Fruit fly (Drosophila melanogaster) whole organism, embryonic: Measurements from ENCODE around the gene Rfx.
A peak's percentile ranks its signal among the peaks of the same experiment; 100 is the strongest.

Source experiments
- B-H2 ChIP-seq: fragments of 200-800 bp; sonication (Bioruptor generic); optimal IDR thresholded peaks from 2 replicates; lab custom pipeline; 2018; ENCODE audit warnings: missing biosample characterization, mild to moderate bottlenecking, missing genetic modification characterization
- Bteb2 ChIP-seq: fragments of 200-800 bp; sonication (Bioruptor generic); optimal IDR thresholded peaks from 2 replicates; lab custom pipeline; 2016; ENCODE audit warnings: missing biosample characterization, missing genetic modification characterization
- CG1024 ChIP-seq: fragments of 200-800 bp; sonication (Bioruptor generic); IDR thresholded peaks from 2 replicates; pipeline ENCODE4 v1.3.6; 2022; ENCODE audit warnings: missing biosample characterization, missing genetic modification characterization
- CG11398 ChIP-seq: fragments of 200-800 bp; sonication (Bioruptor generic); optimal IDR thresholded peaks from 2 replicates; lab custom pipeline; 2016; ENCODE audit warnings: missing biosample characterization, missing genetic modification characterization
- CG12071 ChIP-seq: fragments of 200-800 bp; sonication (Bioruptor generic); optimal IDR thresholded peaks from 3 replicates; lab custom pipeline; 2018; ENCODE audit warnings: missing biosample characterization, mild to moderate bottlenecking, missing genetic modification characterization
- CG12155 ChIP-seq: fragments of 200-800 bp; sonication (Bioruptor generic); optimal IDR thresholded peaks from 3 replicates; lab custom pipeline; 2016; ENCODE audit warnings: missing biosample characterization, missing genetic modification characterization
- CG12744 ChIP-seq: fragments of 200-800 bp; sonication (Bioruptor generic); optimal IDR thresholded peaks from 2 replicates; lab custom pipeline; 2016; ENCODE audit warnings: missing biosample characterization, missing genetic modification characterization
- CG12769 ChIP-seq: fragments of 200-800 bp; sonication (Bioruptor generic); optimal IDR thresholded peaks from 2 replicates; lab custom pipeline; 2019; ENCODE audit warnings: missing biosample characterization, mild to moderate bottlenecking, missing genetic modification characterization, moderate library complexity
- CG14441 ChIP-seq: fragments of 200-800 bp; sonication (Bioruptor generic); IDR thresholded peaks from 2 replicates; pipeline ENCODE4 v1.3.6; 2022; ENCODE audit warnings: missing biosample characterization, missing genetic modification characterization
- CG15696 ChIP-seq: fragments of 200-800 bp; sonication (Bioruptor generic); optimal IDR thresholded peaks from 2 replicates; lab custom pipeline; 2019; ENCODE audit warnings: missing biosample characterization, mild to moderate bottlenecking, missing genetic modification characterization, moderate library complexity
- CG1602 ChIP-seq: fragments of 200-800 bp; sonication (Bioruptor generic); optimal IDR thresholded peaks from 3 replicates; lab custom pipeline; 2016; ENCODE audit warnings: missing biosample characterization, missing genetic modification characterization
- CG17829 ChIP-seq: fragments of 200-800 bp; optimal IDR thresholded peaks from 2 replicates; lab custom pipeline; 2019; ENCODE audit warnings: missing biosample characterization, mild to moderate bottlenecking, missing genetic modification characterization, moderate library complexity
- CG1792 ChIP-seq: fragments of 200-800 bp; sonication (Bioruptor generic); optimal IDR thresholded peaks from 2 replicates; lab custom pipeline; 2016; ENCODE audit warnings: missing biosample characterization, missing genetic modification characterization
- CG3407 ChIP-seq: fragments of 200-800 bp; sonication (Bioruptor generic); optimal IDR thresholded peaks from 2 replicates; lab custom pipeline; 2018; ENCODE audit warnings: missing biosample characterization, mild to moderate bottlenecking, missing genetic modification characterization
- CG7271 ChIP-seq: fragments of 200-800 bp; sonication (Bioruptor generic); optimal IDR thresholded peaks from 2 replicates; lab custom pipeline; 2018; ENCODE audit warnings: missing biosample characterization, mild to moderate bottlenecking, missing genetic modification characterization, moderate library complexity
- CG9437 ChIP-seq: fragments of 200-800 bp; sonication (Bioruptor generic); optimal IDR thresholded peaks from 2 replicates; lab custom pipeline; 2018; ENCODE audit warnings: missing biosample characterization, mild to moderate bottlenecking, missing genetic modification characterization
- CHES-1-like ChIP-seq: fragments of 200-800 bp; sonication (Bioruptor generic); optimal IDR thresholded peaks from 2 replicates; lab custom pipeline; 2016; ENCODE audit warnings: missing biosample characterization, missing genetic modification characterization
- D19A ChIP-seq: fragments of 200-800 bp; optimal IDR thresholded peaks from 3 replicates; lab custom pipeline; 2019; ENCODE audit warnings: missing biosample characterization, mild to moderate bottlenecking, missing genetic modification characterization, moderate library complexity
- Dad ChIP-seq: fragments of 200-800 bp; sonication (Bioruptor generic); optimal IDR thresholded peaks from 3 replicates; lab custom pipeline; 2016; ENCODE audit warnings: missing biosample characterization, missing genetic modification characterization
- Deaf1 ChIP-seq: fragments of 200-800 bp; optimal IDR thresholded peaks from 3 replicates; lab custom pipeline; 2019; ENCODE audit warnings: missing biosample characterization, mild to moderate bottlenecking, missing genetic modification characterization, moderate library complexity
- Dip2 ChIP-seq: fragments of 200-800 bp; sonication (Bioruptor generic); IDR thresholded peaks from 2 replicates; pipeline ENCODE4 v1.3.6; 2022; ENCODE audit warnings: missing biosample characterization, missing genetic modification characterization
- Ets97D ChIP-seq: fragments of 200-800 bp; sonication (Bioruptor generic); optimal IDR thresholded peaks from 3 replicates; lab custom pipeline; 2016; ENCODE audit warnings: missing biosample characterization, missing genetic modification characterization
- Fer3 ChIP-seq: fragments of 200-800 bp; sonication (Bioruptor generic); optimal IDR thresholded peaks from 2 replicates; lab custom pipeline; 2018; ENCODE audit warnings: missing biosample characterization, mild to moderate bottlenecking, missing genetic modification characterization, moderate library complexity
- HHEX ChIP-seq: fragments of 200-800 bp; sonication (Bioruptor generic); optimal IDR thresholded peaks from 3 replicates; lab custom pipeline; 2017; ENCODE audit warnings: missing biosample characterization, mild to moderate bottlenecking, missing genetic modification characterization, missing genetic modification reagents
- Mrtf ChIP-seq: fragments of 200-800 bp; sonication (Bioruptor generic); IDR thresholded peaks from 3 replicates; pipeline ENCODE4 v1.3.6; 2022; ENCODE audit warnings: missing biosample characterization, missing genetic modification characterization
- Ravus ChIP-seq: fragments of 200-800 bp; sonication (Bioruptor generic); IDR thresholded peaks from 2 replicates; pipeline ENCODE4 v1.3.6; 2022; ENCODE audit warnings: missing biosample characterization, missing genetic modification characterization
- Sin3A ChIP-seq: fragments of >200 bp; optimal IDR thresholded peaks from 2 replicates; lab custom pipeline; 2018
- Sox102F ChIP-seq: fragments of 200-800 bp; sonication (Bioruptor generic); optimal IDR thresholded peaks from 2 replicates; lab custom pipeline; 2018; ENCODE audit warnings: missing biosample characterization, mild to moderate bottlenecking, missing genetic modification characterization, moderate library complexity
- Tbp ChIP-seq: fragments of >200 bp; optimal IDR thresholded peaks from 2 replicates; lab custom pipeline; 2018; ENCODE audit warnings: missing biosample characterization, missing genetic modification characterization
- chif ChIP-seq, 2 experiments: fragments of 200-800 bp; sonication (Bioruptor generic); optimal IDR thresholded peaks; 3 replicates each; lab custom pipeline; 2016; ENCODE audit warnings: missing biosample characterization in 2 of 2, missing genetic modification characterization in 2 of 2
- emc ChIP-seq: fragments of 200-800 bp; sonication (Bioruptor generic); optimal IDR thresholded peaks from 2 replicates; lab custom pipeline; 2016; ENCODE audit warnings: missing biosample characterization, missing genetic modification characterization
- fd96Cb ChIP-seq: fragments of 200-800 bp; sonication (Bioruptor generic); optimal IDR thresholded peaks from 2 replicates; lab custom pipeline; 2018; ENCODE audit warnings: missing biosample characterization, mild to moderate bottlenecking, missing genetic modification characterization, moderate library complexity
- gcm ChIP-seq: fragments of 200-800 bp; sonication (Bioruptor generic); optimal IDR thresholded peaks from 2 replicates; lab custom pipeline; 2019; ENCODE audit warnings: missing biosample characterization, mild to moderate bottlenecking, missing genetic modification characterization, moderate library complexity
- gfzf ChIP-seq: fragments of 200-800 bp; sonication (Bioruptor generic); optimal IDR thresholded peaks from 2 replicates; lab custom pipeline; 2016; ENCODE audit warnings: missing biosample characterization, mild to moderate bottlenecking, missing genetic modification characterization, moderate library complexity
- gsb ChIP-seq: fragments of 200-800 bp; sonication (Bioruptor generic); IDR thresholded peaks from 2 replicates; pipeline ENCODE4 v1.3.6; 2022; ENCODE audit warnings: missing biosample characterization, missing genetic modification characterization
- kay ChIP-seq: fragments of 200-800 bp; sonication (Bioruptor generic); optimal IDR thresholded peaks from 2 replicates; lab custom pipeline; 2016; ENCODE audit warnings: missing biosample characterization, missing genetic modification characterization
- luna ChIP-seq: fragments of 200-800 bp; sonication (Bioruptor generic); optimal IDR thresholded peaks from 2 replicates; lab custom pipeline; 2016; ENCODE audit warnings: missing biosample characterization, missing genetic modification characterization
- maf-S ChIP-seq: fragments of 200-800 bp; sonication (Bioruptor generic); optimal IDR thresholded peaks from 2 replicates; lab custom pipeline; 2016; ENCODE audit warnings: missing biosample characterization, missing genetic modification characterization
- pfk ChIP-seq: fragments of 200-800 bp; sonication (Bioruptor generic); optimal IDR thresholded peaks from 2 replicates; lab custom pipeline; 2018; ENCODE audit warnings: missing biosample characterization, mild to moderate bottlenecking, missing genetic modification characterization, moderate library complexity
- psq ChIP-seq: fragments of 200-800 bp; sonication (Bioruptor generic); optimal IDR thresholded peaks from 2 replicates; lab custom pipeline; 2017; ENCODE audit warnings: missing biosample characterization, missing genetic modification characterization
- pum ChIP-seq: fragments of 200-800 bp; sonication (Bioruptor generic); optimal IDR thresholded peaks from 2 replicates; lab custom pipeline; 2016; ENCODE audit warnings: missing biosample characterization, missing genetic modification characterization
- sens ChIP-seq: fragments of 200-800 bp; sonication (Bioruptor generic); peaks from one replicate; lab custom pipeline; 2016; ENCODE audit warnings: missing biosample characterization, missing genetic modification characterization
- seq ChIP-seq: fragments of 200-800 bp; sonication (Bioruptor generic); IDR thresholded peaks from 2 replicates; pipeline ENCODE4 v1.3.6; 2022; ENCODE audit warnings: missing biosample characterization, missing genetic modification characterization
- sna ChIP-seq: fragments of 200-800 bp; sonication (Bioruptor generic); IDR thresholded peaks from 2 replicates; pipeline ENCODE4 v1.3.6; 2022; ENCODE audit warnings: missing biosample characterization, missing genetic modification characterization; ENCODE audit not compliant: partially characterized antibody
- tll ChIP-seq, 2 experiments: fragments of 200-800 bp in 1 of 2; fragments of >200 bp in 1 of 2; sonication (Bioruptor generic) in 1 of 2; optimal IDR thresholded peaks; 2 replicates each; lab custom pipeline; 2017 to 2019; ENCODE audit warnings: missing biosample characterization in 2 of 2, missing genetic modification characterization in 2 of 2, mild to moderate bottlenecking in 1 of 2, moderate library complexity in 1 of 2
- unpg ChIP-seq: fragments of 200-800 bp; sonication (Bioruptor generic); optimal IDR thresholded peaks from 3 replicates; lab custom pipeline; 2018; ENCODE audit warnings: missing biosample characterization, mild to moderate bottlenecking, missing genetic modification characterization, moderate library complexity
- zen ChIP-seq: fragments of 200-800 bp; sonication (Bioruptor generic); optimal IDR thresholded peaks from 3 replicates; lab custom pipeline; 2018; ENCODE audit warnings: missing biosample characterization, mild to moderate bottlenecking, missing genetic modification characterization, moderate library complexity
- zen2 ChIP-seq: fragments of 200-800 bp; sonication (Bioruptor generic); IDR thresholded peaks from 3 replicates; pipeline ENCODE4 v1.3.6; 2022; ENCODE audit warnings: missing biosample characterization, missing genetic modification characterization; ENCODE audit not compliant: partially characterized antibody
- zf30C ChIP-seq: fragments of 200-800 bp; sonication (Bioruptor generic); optimal IDR thresholded peaks from 3 replicates; lab custom pipeline; 2018; ENCODE audit warnings: missing biosample characterization, mild to moderate bottlenecking, missing genetic modification characterization

Gene Rfx

dm6 chr3R:10350741-10351629, 26.9 kb downstream of the Rfx start (continued):
- peak; percentile 59 for TF ChIP-seq CHES-1-like (GFP tag; lab: Kevin White, UChicago)
- peak; percentile 66 for TF ChIP-seq CG1602 (GFP tag; lab: Kevin White, UChicago)
- no peak for TF ChIP-seq Sin3A
- peak; percentile 52 for TF ChIP-seq zen (tag; lab: Kevin White, UChicago)
- peak; percentile 54 for TF ChIP-seq CG12744 (GFP tag; lab: Kevin White, UChicago)
- TF ChIP-seq Tbp (GFP tag; lab: Kevin White, UChicago), result no peak
- no peak for TF ChIP-seq CG1024
- peak; percentile 84 for TF ChIP-seq Bteb2 (GFP tag; lab: Kevin White, UChicago)
- peak; percentile 70 for TF ChIP-seq CG11398 (GFP tag; lab: Kevin White, UChicago)
- peak; percentile 81 for TF ChIP-seq CG9437 (GFP tag; lab: Kevin White, UChicago)
- peak; percentile 66 for TF ChIP-seq fd96Cb (tag; lab: Kevin White, UChicago)
- no peak for TF ChIP-seq gfzf (GFP tag; lab: Kevin White, UChicago)
- peak; percentile 44 for TF ChIP-seq pum
- no peak for TF ChIP-seq Ravus
- peak; percentile 76 for TF ChIP-seq CG12071 (GFP tag; lab: Kevin White, UChicago)
- peak; percentile 83 for TF ChIP-seq Fer3 (tag; lab: Kevin White, UChicago)
- TF ChIP-seq B-H2 (GFP tag; lab: Kevin White, UChicago), result peak; percentile 30
- peak; percentile 18 for TF ChIP-seq CG15696 (tag; lab: Kevin White, UChicago)
- peak; percentile 71 for TF ChIP-seq pfk
- TF ChIP-seq CG12769 (tag; lab: Kevin White, UChicago), result peak; percentile 43
- TF ChIP-seq HHEX (GFP tag; lab: Kevin White, UChicago), result peak; percentile 85
- TF ChIP-seq CG17829 (tag; lab: Kevin White, UChicago), result peak; percentile 63
- TF ChIP-seq psq (GFP tag; lab: Kevin White, UChicago), result peak; percentile 23
- TF ChIP-seq Sox102F (GFP tag; lab: Kevin White, UChicago), result peak; percentile 77
- TF ChIP-seq kay (GFP tag; lab: Kevin White, UChicago), result peak; percentile 18
- peak; percentile 39 for TF ChIP-seq zf30C (GFP tag; lab: Kevin White, UChicago)
- TF ChIP-seq gcm (GFP tag; lab: Kevin White, UChicago), result peak; percentile 52
- no peak for TF ChIP-seq CG14441
- no peak for TF ChIP-seq tll (GFP tag; optimal IDR thresholded peaks at IDR 0.05; lab: Kevin White, UChicago)
- TF ChIP-seq luna (GFP tag; lab: Kevin White, UChicago), result peak; percentile 57
- no peak for TF ChIP-seq CG7271 (tag; lab: Kevin White, UChicago)
- no peak for TF ChIP-seq seq
- peak; percentile 68 for TF ChIP-seq maf-S (GFP tag; lab: Kevin White, UChicago)
- peak; percentile 37 for TF ChIP-seq emc (GFP tag; lab: Kevin White, UChicago)
- peak; percentile 60 for TF ChIP-seq Deaf1 (tag; lab: Kevin White, UChicago)
- TF ChIP-seq Ets97D (GFP tag; lab: Kevin White, UChicago), result peak; percentile 35
- no peak for TF ChIP-seq gsb (GFP tag; lab: Robert Waterston, UW)
- peak; percentile 71 for TF ChIP-seq D19A (tag; lab: Kevin White, UChicago)
- peak; percentile 82 for TF ChIP-seq CG12155 (GFP tag; lab: Kevin White, UChicago)
- TF ChIP-seq Dad (GFP tag; lab: Kevin White, UChicago), result peak; percentile 57
- peak; percentile 48 for TF ChIP-seq CG3407
- TF ChIP-seq zen2 (GFP tag; lab: Robert Waterston, UW), result no peak
- peak; percentile 12 to 49 for TF ChIP-seq chif (GFP tag; optimal IDR thresholded peaks at IDR 0.05; lab: Kevin White, UChicago)
- TF ChIP-seq CG1792 (GFP tag; lab: Kevin White, UChicago), result peak; percentile 56
- TF ChIP-seq sna (GFP tag; lab: Robert Waterston, UW), result no peak
- TF ChIP-seq sens, result peak; percentile 88
- peak; percentile 80 for TF ChIP-seq unpg (GFP tag; lab: Kevin White, UChicago)
- no peak for TF ChIP-seq Mrtf
- TF ChIP-seq Dip2 (GFP tag; lab: Robert Waterston, UW), result no peak
